Worm (Caenorhabditis elegans): ENCODE measurements around the gene rog-1.

Gene rog-1

DNA sequence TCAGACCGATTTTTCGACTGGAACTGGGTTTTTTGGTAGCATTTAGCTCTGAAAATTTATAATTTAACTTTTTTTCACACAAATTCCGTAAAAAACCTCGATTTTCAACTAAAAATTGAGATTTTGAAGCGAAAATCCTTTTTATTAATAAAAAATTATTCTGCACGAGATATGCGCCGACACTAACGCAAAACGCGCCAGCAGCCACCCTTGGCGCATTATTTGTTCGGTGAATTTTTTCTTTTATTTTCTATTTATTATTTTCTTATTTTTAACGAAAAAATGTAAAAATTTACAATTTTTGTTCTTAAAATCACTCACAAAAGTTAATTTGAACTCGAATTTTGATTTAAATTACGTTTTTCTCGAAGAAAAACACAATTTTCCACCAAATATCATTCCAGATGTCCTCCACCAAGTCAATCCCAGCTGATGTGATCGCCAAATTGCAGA is 27.4 kb upstream of the rog-1 start, which contains the start of gene Y51H7C.7:
Gene Y51H7C.7, plus strand, starts transcription at position 403 of the 453 bp plus-strand sequence.
- TF ChIP-seq nhr-237 (tag; optimal IDR thresholded peaks at IDR 0.05) (no peak), C34F6.9 (tag; optimal IDR thresholded peaks at IDR 0.05) (peak; percentile 70), sma-9 (GFP tag; optimal IDR thresholded peaks at IDR 0.05) (peak; percentile 23), sma-9 (tag; optimal IDR thresholded peaks at IDR 0.05) (no peak), nhr-6 (tag; optimal IDR thresholded peaks at IDR 0.05) (no peak), ztf-1 (GFP tag; conservative IDR thresholded peaks at IDR 0.05) (no peak), F13H6.1 (tag; optimal IDR thresholded peaks at IDR 0.05) (peak; percentile 46), elt-1 (tag; optimal IDR thresholded peaks at IDR 0.05) (no peak), R02D3.7 (tag; optimal IDR thresholded peaks at IDR 0.05) (no peak), unc-62 (GFP tag; optimal IDR thresholded peaks at IDR 0.05) (no peak), sma-3 (GFP tag; optimal IDR thresholded peaks at IDR 0.05) (peak; percentile 7), ama-1 (optimal IDR thresholded peaks at IDR 0.05) (no peak), lsy-2 (tag; optimal IDR thresholded peaks at IDR 0.05) (peak in 1 of 2 experiments; percentile 75), peb-1 (tag; optimal IDR thresholded peaks at IDR 0.05) (no peak), unc-55 (GFP tag; optimal IDR thresholded peaks at IDR 0.05) (peak; percentile 72), snpc-4 (tag; optimal IDR thresholded peaks at IDR 0.05) (peak; percentile 8), nhr-21 (tag; optimal IDR thresholded peaks at IDR 0.05) (no peak), mab-5 (tag; optimal IDR thresholded peaks at IDR 0.05) (peak; percentile 44), blmp-1 (tag; optimal IDR thresholded peaks at IDR 0.05; ENCODE audit: insufficient read depth) (no peak), gmeb-1 (tag; optimal IDR thresholded peaks at IDR 0.05) (peak; percentile 80)

DNA sequence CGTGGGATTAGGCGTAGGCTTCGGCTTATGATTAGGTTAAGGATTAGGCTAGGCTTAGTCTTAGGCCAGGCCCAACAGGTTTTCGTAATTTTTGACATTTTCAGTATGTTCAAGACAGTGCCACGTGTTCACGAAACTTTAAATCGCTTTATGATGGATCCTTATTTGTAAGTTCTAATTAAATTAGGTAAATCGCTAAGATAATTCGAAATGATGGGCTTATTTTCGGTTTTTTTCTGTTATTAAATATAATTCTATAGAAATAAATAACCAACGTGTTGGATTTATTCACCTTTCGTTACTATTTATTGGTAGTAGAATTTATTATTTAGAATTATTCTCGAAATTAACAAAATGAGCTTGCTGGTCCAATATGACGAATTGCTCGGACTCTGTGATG is 26.7 kb upstream of the rog-1 start, which contains the start of gene Y51H7C.8:
Gene Y51H7C.8, plus strand, starts transcription at position 301 of the 400 bp plus-strand sequence.
- TF ChIP-seq blmp-1 (tag; optimal IDR thresholded peaks at IDR 0.05; ENCODE audit: insufficient read depth) = no peak

- TF ChIP-seq elt-1 (tag; optimal IDR thresholded peaks at IDR 0.05) (no peak), fos-1 (tag; optimal IDR thresholded peaks at IDR 0.05) (no peak), nhr-129 (tag; optimal IDR thresholded peaks at IDR 0.05) (no peak), peb-1 (tag; optimal IDR thresholded peaks at IDR 0.05) (no peak), unc-55 (GFP tag; optimal IDR thresholded peaks at IDR 0.05) (no peak), ZK546.5 (tag; optimal IDR thresholded peaks at IDR 0.05) (no peak)
These were observed 25.3 kb upstream of the rog-1 start, which contains the start of gene F54D12.1 for ce11 chrII:1400105-1400504. F54D12.1 (plus strand) TSS chrII:1400405.

ce11 chrII:1398396-1398795 is 23.6 kb upstream of the rog-1 start, which contains the start of gene F54D12.2:
F54D12.2 (plus strand) TSS chrII:1398696.
- TF ChIP-seq ceh-16 (tag; optimal IDR thresholded peaks at IDR 0.05) (no peak), lin-39 (tag; optimal IDR thresholded peaks at IDR 0.05) (no peak), sma-9 (GFP tag; optimal IDR thresholded peaks at IDR 0.05) (no peak), sma-9 (tag; optimal IDR thresholded peaks at IDR 0.05) (no peak), C34F6.9 (tag; optimal IDR thresholded peaks at IDR 0.05) (no peak), peb-1 (tag; optimal IDR thresholded peaks at IDR 0.05) (no peak), F13H6.1 (tag; optimal IDR thresholded peaks at IDR 0.05) (no peak), elt-3 (tag; optimal IDR thresholded peaks at IDR 0.05) (no peak), ama-1 (optimal IDR thresholded peaks at IDR 0.05) (no peak), nhr-6 (tag; optimal IDR thresholded peaks at IDR 0.05) (no peak)

ce11 chrII:1397703-1398102 is 22.9 kb upstream of the rog-1 start, which contains the start of gene F54D12.8:
F54D12.8 (minus strand) TSS chrII:1398038.
- TF ChIP-seq egl-27 (tag; optimal IDR thresholded peaks at IDR 0.05) = no peak
- no peak for TF ChIP-seq elt-1 (tag; optimal IDR thresholded peaks at IDR 0.05)
- no peak for TF ChIP-seq ceh-16 (tag; optimal IDR thresholded peaks at IDR 0.05)
- TF ChIP-seq skn-1 (tag; optimal IDR thresholded peaks at IDR 0.05) = no peak
- no peak for TF ChIP-seq ZK546.5 (tag; optimal IDR thresholded peaks at IDR 0.05)

DNA sequence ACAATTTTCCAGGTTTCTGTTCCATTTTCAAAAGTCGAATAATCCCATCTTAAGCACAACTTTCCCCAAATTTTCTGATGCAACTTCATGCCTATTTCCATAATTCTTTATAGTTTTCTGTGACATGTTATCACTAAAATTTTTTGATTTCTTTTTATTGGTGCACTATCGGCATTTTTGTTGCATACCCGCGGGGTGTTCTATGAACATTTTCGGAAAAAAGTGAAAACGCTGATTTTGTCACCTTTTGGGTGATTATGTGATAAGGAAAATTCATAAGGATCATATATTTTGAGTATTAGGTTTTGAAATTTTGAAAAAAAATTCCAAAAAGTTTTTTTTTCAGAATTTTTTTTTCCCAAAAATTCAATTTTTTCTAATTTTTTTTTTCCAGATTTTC is 11.7 kb upstream of the rog-1 start, which contains the start of gene aat-7:
Gene aat-7, plus strand, starts transcription at position 393 of the 400 bp plus-strand sequence.
- no peak for TF ChIP-seq lin-11 (tag; optimal IDR thresholded peaks at IDR 0.05)
- peak; percentile 29 for TF ChIP-seq blmp-1 (tag; optimal IDR thresholded peaks at IDR 0.05; ENCODE audit: insufficient read depth)
- TF ChIP-seq nhr-129 (tag; optimal IDR thresholded peaks at IDR 0.05) = no peak
- peak; percentile 85 for TF ChIP-seq fos-1 (tag; optimal IDR thresholded peaks at IDR 0.05)
- no peak for TF ChIP-seq nhr-21 (tag; optimal IDR thresholded peaks at IDR 0.05)
- TF ChIP-seq ceh-16 (tag; optimal IDR thresholded peaks at IDR 0.05) = no peak

- no peak for TF ChIP-seq elt-3 (tag; optimal IDR thresholded peaks at IDR 0.05)
- TF ChIP-seq sma-3 (GFP tag; optimal IDR thresholded peaks at IDR 0.05) = no peak
- no peak for TF ChIP-seq ztf-1 (GFP tag; conservative IDR thresholded peaks at IDR 0.05)
- TF ChIP-seq skn-1 (tag; optimal IDR thresholded peaks at IDR 0.05) = no peak
- no peak for TF ChIP-seq ceh-82 (tag; optimal IDR thresholded peaks at IDR 0.05)
- no peak for TF ChIP-seq unc-39 (tag; optimal IDR thresholded peaks at IDR 0.05)
- TF ChIP-seq mdl-1 (tag; optimal IDR thresholded peaks at IDR 0.05) = no peak
- TF ChIP-seq elt-1 (tag; optimal IDR thresholded peaks at IDR 0.05) = no peak
- TF ChIP-seq sma-9 (GFP tag; optimal IDR thresholded peaks at IDR 0.05) = no peak
- no peak for TF ChIP-seq sma-9 (tag; optimal IDR thresholded peaks at IDR 0.05)
- no peak for TF ChIP-seq Y55F3AM.14 (GFP tag; optimal IDR thresholded peaks at IDR 0.05)
- TF ChIP-seq nhr-11 (tag; optimal IDR thresholded peaks at IDR 0.05) = no peak
- TF ChIP-seq lin-11 (tag; optimal IDR thresholded peaks at IDR 0.05) = no peak
These were observed 10.5 kb upstream of the rog-1 start, which contains the start of gene F54D12.7 for ce11 chrII:1385280-1385679. F54D12.7 (minus strand) TSS chrII:1385380.
